Worm (Caenorhabditis elegans) whole organism, L1 larva: ENCODE results near the gene F53A2.1.

Source experiments
- Y116A8C.19 ChIP-seq: sonication (generic microtip); optimal IDR thresholded peaks from 2 replicates; lab custom pipeline; 2016; ENCODE audit warnings: missing compliant biosample characterization, missing genetic modification characterization, borderline replicate concordance
- fkh-10 ChIP-seq: sonication (generic microtip); optimal IDR thresholded peaks from 2 replicates; lab custom pipeline; 2017; ENCODE audit warnings: missing biosample characterization, missing genetic modification reagents, missing genetic modification characterization
- jun-1 ChIP-seq: fragments of 150-350 bp; optimal IDR thresholded peaks from 2 replicates; lab custom pipeline; 2014; ENCODE audit warnings: missing biosample characterization, missing genetic modification reagents, missing genetic modification characterization
- pqm-1 ChIP-seq: sonication (generic microtip); optimal IDR thresholded peaks from 3 replicates; lab custom pipeline; 2017; ENCODE audit warnings: missing biosample characterization, missing genetic modification characterization

DNA sequence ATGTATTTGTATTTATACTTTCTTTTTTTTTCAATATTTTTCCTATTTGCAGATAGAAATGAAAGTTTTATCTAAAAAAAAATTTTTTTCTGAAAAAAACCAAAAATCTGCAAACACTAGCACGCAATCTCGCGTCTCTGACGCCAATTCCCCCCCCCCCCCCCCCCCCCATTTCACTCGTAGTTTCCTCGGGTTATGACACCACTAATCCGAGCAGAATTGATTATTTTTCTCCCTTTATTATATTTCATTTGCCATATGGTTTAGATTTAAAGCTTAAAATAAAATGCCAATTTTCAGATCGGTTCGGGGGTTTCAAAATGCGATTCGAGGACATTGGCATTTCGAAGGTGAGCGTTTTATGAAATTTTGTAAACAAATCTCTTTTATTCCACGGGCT is 22.1 kb upstream of the F53A2.1 start, which contains the start of gene mtm-6:
- TF ChIP-seq pqm-1 (tag; lab: Kevin White, UChicago) = no peak
- TF ChIP-seq jun-1 (tag; lab: Kevin White, UChicago) = no peak
- TF ChIP-seq fkh-10 (GFP tag; lab: Kevin White, UChicago) = no peak
- no peak for TF ChIP-seq Y116A8C.19 (tag; lab: Kevin White, UChicago)
